Worm (Caenorhabditis elegans) whole organism, young adult: ENCODE results near the gene swt-5.

Experiments used
- B0019.2 ChIP-seq: fragments of 200-800 bp; sonication (Bioruptor generic); conservative IDR thresholded peaks from 2 replicates; pipeline ENCODE4 v1.3.6; 2022; ENCODE audit warnings: missing genetic modification reagents, missing genetic modification characterization, missing compliant biosample characterization
- D2030.7 ChIP-seq: fragments of 200-800 bp; sonication (Bioruptor generic); IDR thresholded peaks from 2 replicates; pipeline ENCODE4 v1.3.6; 2022; ENCODE audit warnings: missing genetic modification reagents, missing genetic modification characterization, missing compliant biosample characterization
- F39B2.1 ChIP-seq: fragments of 200-800 bp; sonication (Bioruptor generic); IDR thresholded peaks from 2 replicates; pipeline ENCODE4 v1.3.6; 2022; ENCODE audit warnings: missing genetic modification reagents, missing genetic modification characterization, missing compliant biosample characterization
- F52B5.7 ChIP-seq: sonication (generic microtip); optimal IDR thresholded peaks from 2 replicates; lab custom pipeline; 2016; ENCODE audit warnings: mild to moderate bottlenecking, missing genetic modification characterization, missing compliant biosample characterization
- Y79H2A.3 ChIP-seq: fragments of 200-800 bp; sonication (Bioruptor generic); conservative IDR thresholded peaks from 2 replicates; pipeline ENCODE4 v1.3.6; 2022; ENCODE audit warnings: missing genetic modification reagents, missing genetic modification characterization, missing compliant biosample characterization
- akir-1 ChIP-seq: fragments of 200-800 bp; sonication (Bioruptor generic); optimal IDR thresholded peaks from 2 replicates; lab custom pipeline; 2018; ENCODE audit warnings: mild to moderate bottlenecking, missing genetic modification characterization, moderate library complexity, missing compliant biosample characterization
- attf-5 ChIP-seq: fragments of 200-800 bp; sonication (Bioruptor generic); optimal IDR thresholded peaks from 2 replicates; lab custom pipeline; 2018; ENCODE audit warnings: mild to moderate bottlenecking, missing genetic modification characterization, missing compliant biosample characterization
- bed-1 ChIP-seq: fragments of 200-800 bp; sonication (Bioruptor generic); IDR thresholded peaks from 2 replicates; pipeline ENCODE4 v1.3.6; 2022; ENCODE audit warnings: missing genetic modification reagents, missing genetic modification characterization, missing compliant biosample characterization
- ccch-3 ChIP-seq: fragments of 200-800 bp; sonication (Bioruptor generic); optimal IDR thresholded peaks from 2 replicates; lab custom pipeline; 2018; ENCODE audit warnings: mild to moderate bottlenecking, missing genetic modification characterization, missing compliant biosample characterization
- cebp-2 ChIP-seq: fragments of 200-800 bp; sonication (Bioruptor generic); IDR thresholded peaks from 2 replicates; pipeline ENCODE4 v1.3.6; 2022; ENCODE audit warnings: missing genetic modification characterization, missing compliant biosample characterization
- ceh-100 ChIP-seq: fragments of 200-800 bp; sonication (Bioruptor generic); IDR thresholded peaks from 2 replicates; pipeline ENCODE4 v1.3.6; 2022; ENCODE audit warnings: missing genetic modification reagents, missing genetic modification characterization, missing compliant biosample characterization
- chd-7 ChIP-seq: sonication (generic microtip); optimal IDR thresholded peaks from 2 replicates; lab custom pipeline; 2016; ENCODE audit warnings: mild to moderate bottlenecking, missing genetic modification characterization, moderate library complexity, missing compliant biosample characterization
- dox-1 ChIP-seq: fragments of 200-800 bp; sonication (Bioruptor generic); IDR thresholded peaks from 2 replicates; pipeline ENCODE4 v1.3.6; 2022; ENCODE audit warnings: missing genetic modification reagents, missing genetic modification characterization, missing compliant biosample characterization
- egl-44 ChIP-seq: fragments of 200-800 bp; sonication (Bioruptor generic); IDR thresholded peaks from 2 replicates; pipeline ENCODE4 v1.3.6; 2022; ENCODE audit warnings: missing genetic modification reagents, missing genetic modification characterization, missing compliant biosample characterization
- fkh-3 ChIP-seq: sonication (generic microtip); optimal IDR thresholded peaks from 2 replicates; lab custom pipeline; 2016; ENCODE audit warnings: mild to moderate bottlenecking, missing genetic modification characterization, missing compliant biosample characterization
- him-1 ChIP-seq: sonication (generic microtip); optimal IDR thresholded peaks from 2 replicates; lab custom pipeline; 2016; ENCODE audit warnings: missing genotype, missing genetic modification reagents, missing genetic modification characterization, missing compliant biosample characterization
- hlh-26 ChIP-seq: fragments of 200-800 bp; sonication (Bioruptor generic); conservative IDR thresholded peaks from 2 replicates; pipeline ENCODE4 v1.3.6; 2022; ENCODE audit warnings: missing genetic modification reagents, missing genetic modification characterization, missing compliant biosample characterization
- hmg-1.2 ChIP-seq: fragments of 200-800 bp; sonication (Bioruptor generic); IDR thresholded peaks from 2 replicates; pipeline ENCODE4 v1.3.6; 2022; ENCODE audit warnings: missing genetic modification reagents, missing genetic modification characterization, missing compliant biosample characterization
- lin-26 ChIP-seq: fragments of 200-800 bp; sonication (Bioruptor generic); IDR thresholded peaks from 2 replicates; pipeline ENCODE4 v1.3.6; 2022; ENCODE audit warnings: missing genetic modification reagents, missing genetic modification characterization, missing compliant biosample characterization
- madf-10 ChIP-seq: sonication (generic microtip); optimal IDR thresholded peaks from 2 replicates; lab custom pipeline; 2016; ENCODE audit warnings: mild to moderate bottlenecking, missing genetic modification characterization, missing compliant biosample characterization
- mcd-1 ChIP-seq: fragments of 200-800 bp; sonication (Bioruptor generic); IDR thresholded peaks from 2 replicates; pipeline ENCODE4 v1.3.6; 2022; ENCODE audit warnings: missing genetic modification reagents, missing genetic modification characterization, missing compliant biosample characterization
- mxl-1 ChIP-seq: sonication (generic microtip); optimal IDR thresholded peaks from 2 replicates; lab custom pipeline; 2016; ENCODE audit warnings: missing genetic modification characterization, missing compliant biosample characterization
- nfya-1 ChIP-seq: sonication (generic microtip); optimal IDR thresholded peaks from 2 replicates; lab custom pipeline; 2017; ENCODE audit warnings: antibody characterized with exemption, missing compliant biosample characterization, missing genetic modification characterization, borderline replicate concordance; ENCODE audit not compliant: insufficient read depth
- nfyb-1 ChIP-seq: fragments of 200-800 bp; sonication (Bioruptor generic); IDR thresholded peaks from 2 replicates; pipeline ENCODE4 v1.3.6; 2022; ENCODE audit warnings: missing genetic modification reagents, missing genetic modification characterization, missing compliant biosample characterization
- nhr-27 ChIP-seq: fragments of 200-800 bp; sonication (Bioruptor generic); optimal IDR thresholded peaks from 2 replicates; lab custom pipeline; 2018; ENCODE audit warnings: mild to moderate bottlenecking, missing genetic modification characterization, moderate library complexity, missing compliant biosample characterization
- repo-1 ChIP-seq: sonication (generic microtip); optimal IDR thresholded peaks from 2 replicates; lab custom pipeline; 2017; ENCODE audit warnings: mild to moderate bottlenecking, missing genetic modification characterization, missing compliant biosample characterization
- snpc-1.1 ChIP-seq: sonication (generic microtip); optimal IDR thresholded peaks from 2 replicates; lab custom pipeline; 2017; ENCODE audit warnings: missing genetic modification characterization, mild to moderate bottlenecking, missing compliant biosample characterization, antibody characterized with exemption, moderate library complexity, missing genotype, missing genetic modification reagents; ENCODE audit not compliant: insufficient read depth
- sptf-2 ChIP-seq: fragments of 200-800 bp; sonication (Bioruptor generic); optimal IDR thresholded peaks from 2 replicates; lab custom pipeline; 2018; ENCODE audit warnings: mild to moderate bottlenecking, missing genetic modification characterization, missing compliant biosample characterization
- tlf-1 ChIP-seq: fragments of 200-800 bp; sonication (Bioruptor generic); optimal IDR thresholded peaks from 2 replicates; lab custom pipeline; 2018; ENCODE audit warnings: mild to moderate bottlenecking, missing genetic modification characterization, missing compliant biosample characterization
- unc-130 ChIP-seq: sonication (generic microtip); optimal IDR thresholded peaks from 2 replicates; lab custom pipeline; 2016; ENCODE audit warnings: missing genetic modification reagents, missing genetic modification characterization, missing compliant biosample characterization
- xnd-1 ChIP-seq: sonication (generic microtip); optimal IDR thresholded peaks from 2 replicates; lab custom pipeline; 2016; ENCODE audit warnings: missing genotype, missing genetic modification reagents, missing genetic modification characterization, missing compliant biosample characterization
- zfh-2 ChIP-seq: fragments of 200-800 bp; sonication (Bioruptor generic); conservative IDR thresholded peaks from 2 replicates; pipeline ENCODE4 v1.3.6; 2022; ENCODE audit warnings: missing genetic modification reagents, missing genetic modification characterization, missing compliant biosample characterization
- ztf-22 ChIP-seq: fragments of 200-800 bp; sonication (Bioruptor generic); optimal IDR thresholded peaks from 2 replicates; lab custom pipeline; 2018; ENCODE audit warnings: mild to moderate bottlenecking, missing genetic modification characterization, moderate library complexity, missing compliant biosample characterization
- ztf-28 ChIP-seq: fragments of 200-800 bp; sonication (Bioruptor generic); IDR thresholded peaks from 2 replicates; pipeline ENCODE4 v1.3.6; 2022; ENCODE audit warnings: missing genetic modification reagents, missing genetic modification characterization, missing compliant biosample characterization
- ztf-3 ChIP-seq: fragments of 200-800 bp; sonication (Bioruptor generic); optimal IDR thresholded peaks from 2 replicates; lab custom pipeline; 2018; ENCODE audit warnings: mild to moderate bottlenecking, missing genetic modification characterization, missing compliant biosample characterization

swt-5 gene

DNA sequence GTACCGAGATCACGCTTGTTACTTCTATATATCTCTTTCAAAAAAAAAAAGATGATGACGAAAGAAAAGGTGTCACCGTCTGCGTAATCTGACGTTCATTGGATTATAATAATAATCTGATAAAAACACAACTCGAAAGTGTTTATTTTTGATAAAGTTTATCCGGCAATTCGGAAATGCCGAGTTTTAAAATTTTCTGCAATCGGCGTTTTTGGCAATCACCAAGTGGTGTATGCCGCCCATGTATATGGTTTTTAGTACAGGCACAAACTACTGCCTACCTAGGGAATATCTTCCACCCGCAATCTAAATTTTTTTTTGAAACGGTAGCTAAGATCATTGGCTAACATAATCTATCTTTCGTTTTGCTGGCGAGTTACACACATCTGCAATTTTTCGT is 27.3 kb upstream of the swt-5 start:
- no peak for TF ChIP-seq hlh-26 (GFP tag; lab: Robert Waterston, UW)
- no peak for TF ChIP-seq nfyb-1 (GFP tag; lab: Robert Waterston, UW)
- TF ChIP-seq nhr-27 (tag; lab: Kevin White, UChicago), result no peak
- TF ChIP-seq cebp-2, result no peak
- TF ChIP-seq dox-1, result no peak
- no peak for TF ChIP-seq zfh-2 (GFP tag; lab: Robert Waterston, UW)
- no peak for TF ChIP-seq madf-10
- no peak for TF ChIP-seq xnd-1 (tag; lab: Kevin White, UChicago)
- no peak for TF ChIP-seq chd-7 (tag; lab: Kevin White, UChicago)
- no peak for TF ChIP-seq lin-26 (GFP tag; lab: Robert Waterston, UW)
- TF ChIP-seq F52B5.7 (tag; lab: Kevin White, UChicago), result no peak
- TF ChIP-seq ztf-28, result no peak
- no peak for TF ChIP-seq ccch-3
- TF ChIP-seq him-1 (tag; lab: Kevin White, UChicago), result no peak
- no peak for TF ChIP-seq attf-5 (GFP tag; lab: Kevin White, UChicago)
- no peak for TF ChIP-seq hmg-1.2
- no peak for TF ChIP-seq fkh-3 (tag; lab: Kevin White, UChicago)
- no peak for TF ChIP-seq snpc-1.1 (tag; lab: Kevin White, UChicago)
- no peak for TF ChIP-seq akir-1 (GFP tag; lab: Kevin White, UChicago)

DNA sequence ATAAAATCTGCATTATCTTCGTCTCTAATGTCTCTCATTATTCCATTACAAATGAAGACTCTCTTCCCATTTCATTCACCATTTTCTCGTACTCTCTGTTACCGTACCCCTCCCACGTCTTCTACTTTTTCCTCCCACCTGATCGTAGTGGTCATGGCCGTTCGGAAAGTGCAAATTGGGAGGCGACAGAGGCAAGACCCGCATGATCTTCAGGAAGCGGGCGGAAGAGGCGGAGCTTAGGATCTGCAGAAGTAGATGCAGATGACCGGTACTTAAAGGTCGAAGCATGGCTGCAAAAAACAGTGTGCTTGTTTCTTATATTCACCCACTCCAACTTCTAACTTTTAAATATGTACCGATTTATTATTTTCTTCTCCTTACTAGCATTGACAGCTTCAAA is 23.3 kb upstream of the swt-5 start, which contains the start of gene nas-3:
Gene nas-3 (plus strand): TSS at position 301 of the 400 bp plus-strand sequence.
- no peak for TF ChIP-seq bed-1 (GFP tag; lab: Robert Waterston, UW)
- no peak for TF ChIP-seq mcd-1 (GFP tag; lab: Robert Waterston, UW)
- TF ChIP-seq egl-44 (GFP tag; lab: Robert Waterston, UW), result no peak
- TF ChIP-seq F39B2.1 (GFP tag; lab: Robert Waterston, UW), result no peak
- no peak for TF ChIP-seq B0019.2 (GFP tag; lab: Robert Waterston, UW)
- TF ChIP-seq D2030.7 (GFP tag; lab: Robert Waterston, UW), result no peak
- no peak for TF ChIP-seq chd-7 (tag; lab: Kevin White, UChicago)
- TF ChIP-seq sptf-2 (GFP tag; lab: Kevin White, UChicago), result no peak
- TF ChIP-seq dox-1, result no peak
- no peak for TF ChIP-seq ztf-22 (GFP tag; lab: Kevin White, UChicago)
- TF ChIP-seq mxl-1 (tag; lab: Kevin White, UChicago), result no peak
- no peak for TF ChIP-seq repo-1 (tag; lab: Kevin White, UChicago)
- no peak for TF ChIP-seq ceh-100 (GFP tag; lab: Robert Waterston, UW)
- TF ChIP-seq tlf-1 (GFP tag; lab: Kevin White, UChicago), result no peak
- no peak for TF ChIP-seq ztf-3 (GFP tag; lab: Kevin White, UChicago)
- TF ChIP-seq nfya-1, result no peak
- no peak for TF ChIP-seq unc-130 (GFP tag; lab: Kevin White, UChicago)

DNA sequence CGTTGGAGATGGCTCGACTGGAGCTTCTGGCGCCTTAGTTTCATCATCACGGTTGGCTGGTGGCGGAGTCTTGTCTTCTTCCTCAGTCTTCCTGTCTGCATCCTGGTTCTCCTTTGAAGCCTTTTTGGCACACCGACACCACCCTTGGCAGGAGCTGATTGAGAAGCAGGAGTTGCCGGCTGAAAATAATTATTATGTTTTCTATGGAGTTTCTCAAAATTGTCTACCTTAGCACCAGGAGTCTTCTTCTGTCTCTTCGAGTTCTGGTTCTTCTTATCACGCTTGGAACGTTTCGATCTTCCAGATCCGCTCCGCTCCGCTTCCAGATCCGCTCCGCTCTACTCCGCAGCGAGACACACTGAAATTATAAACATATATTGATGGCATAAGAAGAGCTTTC is 20.6 kb upstream of the swt-5 start, which contains the start of gene K06A4.6:
Gene K06A4.6 (minus strand): TSS at position 101 of the 400 bp plus-strand sequence.
- no peak for TF ChIP-seq Y79H2A.3
- TF ChIP-seq zfh-2 (GFP tag; lab: Robert Waterston, UW), result peak; percentile 60
- TF ChIP-seq, all 124 proteins: peak for 1
